Worm (Caenorhabditis elegans) whole organism, L4/young adult: Measurements from ENCODE around the gene sqst-3.

Experiments used
- W03F9.2 ChIP-seq: fragments of 150-350 bp; optimal IDR thresholded peaks from 2 replicates; lab custom pipeline; 2014; ENCODE audit warnings: missing biosample characterization, missing genetic modification characterization
- him-1 ChIP-seq: sonication (generic microtip); optimal IDR thresholded peaks from 2 replicates; lab custom pipeline; 2016; ENCODE audit warnings: missing genotype, missing genetic modification reagents, missing genetic modification characterization, missing compliant biosample characterization

- TF ChIP-seq him-1 (tag; lab: Kevin White, UChicago), result no peak
- no peak for TF ChIP-seq W03F9.2 (tag; lab: Kevin White, UChicago)
Observed at ce11 chrV:19230413-19230812, at the start of gene sqst-3.
